Fruit fly (Drosophila melanogaster) whole organism, pupa: ENCODE data around the gene ATP6AP2.
A peak's percentile ranks its signal among the peaks of the same experiment; 100 is the strongest.

Source experiments
- CG10348 ChIP-seq: fragments of 200-800 bp; sonication (Bioruptor generic); IDR thresholded peaks from 2 replicates; pipeline ENCODE4 v1.3.6; 2022; ENCODE audit warnings: missing biosample characterization, missing genetic modification characterization
- CG12605 ChIP-seq: fragments of 200-800 bp; sonication (Bioruptor generic); IDR thresholded peaks from 2 replicates; pipeline ENCODE4 v1.3.6; 2022; ENCODE audit warnings: missing biosample characterization, missing genetic modification characterization
- CG13204 ChIP-seq: fragments of 200-800 bp; sonication (Bioruptor generic); optimal IDR thresholded peaks from 2 replicates; lab custom pipeline; 2018; ENCODE audit warnings: missing biosample characterization, mild to moderate bottlenecking, missing genetic modification characterization, moderate library complexity
- CG14655 ChIP-seq: fragments of 200-800 bp; sonication (Bioruptor generic); optimal IDR thresholded peaks from 3 replicates; lab custom pipeline; 2017; ENCODE audit warnings: mild to moderate bottlenecking, missing biosample characterization, missing genetic modification reagents, missing genetic modification characterization
- CG15710 ChIP-seq: fragments of 200-800 bp; sonication (Bioruptor generic); optimal IDR thresholded peaks from 2 replicates; lab custom pipeline; 2018; ENCODE audit warnings: missing biosample characterization, mild to moderate bottlenecking, missing genetic modification characterization, moderate library complexity
- CG17806 ChIP-seq: fragments of 200-800 bp; sonication (Bioruptor generic); optimal IDR thresholded peaks from 2 replicates; lab custom pipeline; 2018; ENCODE audit warnings: missing biosample characterization, mild to moderate bottlenecking, missing genetic modification characterization, moderate library complexity
- CG32121 ChIP-seq: fragments of 200-800 bp; sonication (Bioruptor generic); IDR thresholded peaks from 2 replicates; pipeline ENCODE4 v1.3.6; 2022; ENCODE audit warnings: missing biosample characterization, missing genetic modification characterization
- CG34367 ChIP-seq: fragments of 200-800 bp; sonication (Bioruptor generic); optimal IDR thresholded peaks from 2 replicates; lab custom pipeline; 2018; ENCODE audit warnings: missing biosample characterization, mild to moderate bottlenecking, missing genetic modification characterization
- CG4496 ChIP-seq: fragments of 200-800 bp; sonication (Bioruptor generic); IDR thresholded peaks from 3 replicates; pipeline ENCODE4 v1.3.6; 2022; ENCODE audit warnings: missing biosample characterization, missing genetic modification characterization
- CG8159 ChIP-seq: fragments of 200-800 bp; sonication (Bioruptor generic); optimal IDR thresholded peaks from 3 replicates; lab custom pipeline; 2018; ENCODE audit warnings: missing biosample characterization, mild to moderate bottlenecking, missing genetic modification characterization, moderate library complexity
- CG8301 ChIP-seq: fragments of 200-800 bp; sonication (Bioruptor generic); optimal IDR thresholded peaks from 2 replicates; lab custom pipeline; 2018; ENCODE audit warnings: missing biosample characterization, mild to moderate bottlenecking, missing genetic modification characterization
- CG9948 ChIP-seq: fragments of 200-800 bp; sonication (Bioruptor generic); optimal IDR thresholded peaks from 2 replicates; lab custom pipeline; 2018; ENCODE audit warnings: missing biosample characterization, mild to moderate bottlenecking, missing genetic modification characterization, moderate library complexity
- D1 ChIP-seq: fragments of 200-800 bp; sonication (Bioruptor generic); optimal IDR thresholded peaks from 2 replicates; lab custom pipeline; 2018; ENCODE audit warnings: missing biosample characterization, mild to moderate bottlenecking, missing genetic modification characterization, moderate library complexity
- EcR ChIP-seq: fragments of 200-800 bp; sonication (Bioruptor generic); optimal IDR thresholded peaks from 3 replicates; lab custom pipeline; 2019; ENCODE audit warnings: missing biosample characterization, missing genetic modification characterization, mild to moderate bottlenecking, moderate library complexity, missing genetic modification reagents
- Ets98B ChIP-seq: fragments of 200-800 bp; sonication (Bioruptor generic); IDR thresholded peaks from 2 replicates; pipeline ENCODE4 v1.3.6; 2022; ENCODE audit warnings: missing biosample characterization, missing genetic modification characterization
- Pif1A ChIP-seq: fragments of 200-800 bp; sonication (Bioruptor generic); optimal IDR thresholded peaks from 3 replicates; lab custom pipeline; 2016; ENCODE audit warnings: missing biosample characterization, missing genetic modification characterization
- Pif1B ChIP-seq: fragments of 200-800 bp; sonication (Bioruptor generic); optimal IDR thresholded peaks from 3 replicates; lab custom pipeline; 2016; ENCODE audit warnings: missing biosample characterization, missing genetic modification characterization
- Snoo ChIP-seq: fragments of 200-800 bp; sonication (Bioruptor generic); optimal IDR thresholded peaks from 3 replicates; lab custom pipeline; 2017; ENCODE audit warnings: missing biosample characterization, mild to moderate bottlenecking, missing genetic modification characterization, inconsistent platforms
- fd96Ca ChIP-seq: fragments of 200-800 bp; sonication (Bioruptor generic); IDR thresholded peaks from 3 replicates; pipeline ENCODE4 v1.3.6; 2022; ENCODE audit warnings: missing biosample characterization, missing genetic modification characterization
- gl ChIP-seq: fragments of 200-800 bp; sonication (Bioruptor generic); optimal IDR thresholded peaks from 2 replicates; lab custom pipeline; 2018; ENCODE audit warnings: missing biosample characterization, mild to moderate bottlenecking, missing genetic modification characterization
- rn ChIP-seq: fragments of 200-800 bp; sonication (Bioruptor generic); IDR thresholded peaks from 2 replicates; pipeline ENCODE4 v1.3.6; 2022; ENCODE audit warnings: missing biosample characterization, missing genetic modification characterization

The ATP6AP2 gene

dm6 chr3R:9249736-9250044 lies 10.7 kb upstream of the ATP6AP2 start:
- TF ChIP-seq rn (GFP tag; lab: Robert Waterston, UW) = no peak
- TF ChIP-seq CG9948 (tag; lab: Kevin White, UChicago) = no peak
- TF ChIP-seq CG4496 (GFP tag; lab: Robert Waterston, UW) = no peak
- no peak for TF ChIP-seq CG17806 (tag; lab: Kevin White, UChicago)
- TF ChIP-seq, all 21 proteins: peak for 0

- TF ChIP-seq CG15710 (tag; lab: Kevin White, UChicago) (peak; percentile 67), CG32121 (GFP tag; lab: Robert Waterston, UW) (peak; percentile 84), CG4496 (GFP tag; lab: Robert Waterston, UW) (peak; percentile 93), CG9948 (tag; lab: Kevin White, UChicago) (peak; percentile 77), Ets98B (GFP tag; lab: Robert Waterston, UW) (peak; percentile 91), CG17806 (tag; lab: Kevin White, UChicago) (peak; percentile 76), Pif1A (peak; percentile 77), CG12605 (peak; percentile 85), CG13204 (GFP tag; lab: Kevin White, UChicago) (no peak), CG10348 (no peak), rn (GFP tag; lab: Robert Waterston, UW) (peak; percentile 27; the same call in 1 of the 2 replicates), gl (tag; lab: Kevin White, UChicago) (peak; percentile 47), CG34367 (tag; lab: Kevin White, UChicago) (peak; percentile 61), EcR (GFP tag; lab: Kevin White, UChicago) (no peak), D1 (tag; lab: Kevin White, UChicago) (peak; percentile 73), Pif1B (GFP tag; lab: Kevin White, UChicago) (peak; percentile 71), CG8301 (peak; percentile 85), Snoo (tag; lab: Kevin White, UChicago) (peak; percentile 81), CG8159 (tag; lab: Kevin White, UChicago) (peak; percentile 66), fd96Ca (peak; percentile 78), CG14655 (GFP tag; lab: Kevin White, UChicago) (peak; percentile 90)
Measured at dm6 chr3R:9250868-9251267, 9.6 kb upstream of the ATP6AP2 start.

dm6 chr3R:9251543-9251942 lies 8.9 kb upstream of the ATP6AP2 start, which contains the start of gene St2:
Gene St2, plus strand, starts transcription at chr3R:9251843.
- TF ChIP-seq CG8159 (tag; lab: Kevin White, UChicago) = no peak
- TF ChIP-seq Snoo (tag; lab: Kevin White, UChicago) = no peak
- no peak for TF ChIP-seq Ets98B (GFP tag; lab: Robert Waterston, UW)
- no peak for TF ChIP-seq CG13204 (GFP tag; lab: Kevin White, UChicago)
- TF ChIP-seq CG17806 (tag; lab: Kevin White, UChicago) = no peak
- no peak for TF ChIP-seq CG8301
- TF ChIP-seq rn (GFP tag; lab: Robert Waterston, UW) = no peak
- no peak for TF ChIP-seq gl (tag; lab: Kevin White, UChicago)
- no peak for TF ChIP-seq EcR (GFP tag; lab: Kevin White, UChicago)

- TF ChIP-seq CG10348 = no peak
- TF ChIP-seq CG34367 (tag; lab: Kevin White, UChicago) = no peak
- TF ChIP-seq gl (tag; lab: Kevin White, UChicago) = no peak
- no peak for TF ChIP-seq CG8159 (tag; lab: Kevin White, UChicago)
- no peak for TF ChIP-seq CG32121 (GFP tag; lab: Robert Waterston, UW)
- TF ChIP-seq fd96Ca = no peak
- TF ChIP-seq Ets98B (GFP tag; lab: Robert Waterston, UW) = no peak
- TF ChIP-seq EcR (GFP tag; lab: Kevin White, UChicago) = no peak
Measured at dm6 chr3R:9254798-9255197, 5.6 kb upstream of the ATP6AP2 start, which contains the start of gene CG16734. Gene CG16734, plus strand, starts transcription at chr3R:9255052.

dm6 chr3R:9257616-9258015 lies 2.8 kb upstream of the ATP6AP2 start, which contains the start of gene CG16736:
Gene CG16736, minus strand, starts transcription at chr3R:9257716.
- TF ChIP-seq CG8159 (tag; lab: Kevin White, UChicago) (no peak), D1 (tag; lab: Kevin White, UChicago) (no peak), CG17806 (tag; lab: Kevin White, UChicago) (no peak), CG8301 (no peak), CG12605 (no peak), CG15710 (tag; lab: Kevin White, UChicago) (no peak)

- TF ChIP-seq CG8301 = no peak
- no peak for TF ChIP-seq D1 (tag; lab: Kevin White, UChicago)
- TF ChIP-seq CG8159 (tag; lab: Kevin White, UChicago) = no peak
- TF ChIP-seq CG9948 (tag; lab: Kevin White, UChicago) = no peak
- no peak for TF ChIP-seq CG10348
Measured at dm6 chr3R:9258252-9259225, 1.9 kb upstream of the ATP6AP2 start, which contains the start of the genes Ibf2 and Ibf1. Gene Ibf2, minus strand, starts transcription at chr3R:9258501. Gene Ibf1, plus strand, starts transcription at chr3R:9258964.
